Worm (Caenorhabditis elegans): ENCODE results near the gene dmd-8.

Gene dmd-8

DNA sequence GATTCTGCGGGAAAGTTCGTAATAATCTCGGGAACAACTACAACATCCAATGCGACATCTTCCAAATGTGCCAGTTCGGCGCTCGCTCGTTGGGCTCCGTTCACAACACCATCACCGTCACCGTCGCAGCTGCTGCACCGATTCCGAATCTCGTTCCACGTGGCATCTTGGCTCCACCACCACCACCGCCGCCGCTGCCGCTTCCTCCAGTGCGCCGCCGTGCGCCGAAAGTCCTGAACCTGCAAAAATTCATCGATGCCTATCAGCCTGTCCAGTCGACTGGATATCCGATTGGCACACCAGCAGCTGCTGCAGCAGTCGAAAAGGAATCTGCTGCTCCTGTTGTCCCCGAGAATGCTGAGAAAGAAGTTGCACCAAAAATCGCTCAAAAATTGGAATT is 37.9 kb downstream of the dmd-8 start:
- no peak for TF ChIP-seq sem-4 (tag; optimal IDR thresholded peaks at IDR 0.05)
- TF ChIP-seq aly-2 (tag; optimal IDR thresholded peaks at IDR 0.05), result no peak
- TF ChIP-seq ztf-4 (tag; optimal IDR thresholded peaks at IDR 0.05), result no peak
- TF ChIP-seq crh-2 (tag; optimal IDR thresholded peaks at IDR 0.05), result no peak
- TF ChIP-seq lin-39 (tag; optimal IDR thresholded peaks at IDR 0.05), result no peak
- no peak for TF ChIP-seq lsy-2 (tag; optimal IDR thresholded peaks at IDR 0.05)
- TF ChIP-seq sma-3 (GFP tag; optimal IDR thresholded peaks at IDR 0.05), result no peak
- no peak for TF ChIP-seq nhr-237 (tag; optimal IDR thresholded peaks at IDR 0.05)
- TF ChIP-seq nhr-10 (tag; optimal IDR thresholded peaks at IDR 0.05), result no peak
- TF ChIP-seq nhr-12 (tag; optimal IDR thresholded peaks at IDR 0.05), result no peak

DNA sequence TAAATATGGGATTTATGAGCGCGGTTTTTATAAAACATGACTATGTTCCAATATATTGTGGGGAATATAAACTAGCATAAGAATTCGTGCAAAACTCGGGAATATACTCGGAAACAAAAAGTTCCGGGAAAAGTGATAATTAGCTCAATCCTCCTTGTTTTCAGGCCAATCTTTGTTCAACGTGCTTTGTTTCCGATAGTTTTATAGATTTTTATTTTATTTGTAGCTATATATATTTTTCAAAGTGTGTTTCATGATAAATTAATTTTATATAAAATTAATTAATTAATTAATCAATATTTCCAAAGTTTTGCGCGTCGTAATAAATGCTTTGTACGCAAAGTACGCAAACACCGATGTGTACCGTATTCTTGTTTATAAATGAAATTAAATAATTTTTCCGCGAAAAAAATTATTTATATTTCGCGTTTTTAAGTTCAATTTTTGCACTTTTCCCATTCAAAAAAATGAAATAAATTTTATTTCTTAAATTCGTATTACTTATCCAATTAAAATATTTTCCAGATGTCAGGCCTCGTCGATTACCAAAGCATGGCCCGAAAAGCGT is 38.7 kb downstream of the dmd-8 start, which contains the start of gene F33E11.2:
Gene F33E11.2 (plus strand): TSS at position 524 of the 568 bp plus-strand sequence.
- TF ChIP-seq nhr-11 (tag; optimal IDR thresholded peaks at IDR 0.05), result no peak
- no peak for TF ChIP-seq ztf-11 (tag; optimal IDR thresholded peaks at IDR 0.05)
- no peak for TF ChIP-seq ceh-82 (tag; optimal IDR thresholded peaks at IDR 0.05)
- no peak for TF ChIP-seq ceh-16 (tag; optimal IDR thresholded peaks at IDR 0.05)
- no peak for TF ChIP-seq aly-2 (tag; optimal IDR thresholded peaks at IDR 0.05)
- TF ChIP-seq nhr-237 (tag; optimal IDR thresholded peaks at IDR 0.05), result no peak

DNA sequence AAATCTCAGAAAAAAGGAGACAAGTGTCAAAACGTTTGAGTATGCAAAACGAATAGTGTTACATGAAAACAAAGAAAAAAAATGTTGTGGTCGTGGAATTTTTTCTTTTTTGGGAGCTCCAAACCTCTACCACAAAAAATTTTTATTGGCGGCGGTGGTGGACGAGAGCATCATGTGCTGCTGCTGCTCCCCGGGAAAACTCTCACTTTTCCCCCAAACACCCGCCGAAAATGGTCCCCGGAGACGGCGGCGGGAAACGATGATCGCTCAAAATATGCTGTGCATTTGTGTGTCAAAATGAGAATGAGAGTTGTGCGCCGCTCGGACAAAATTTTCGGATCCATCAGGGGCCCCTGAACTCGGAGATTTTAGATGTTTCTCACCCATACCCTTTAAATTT is 40.4 kb downstream of the dmd-8 start:
- TF ChIP-seq alr-1 (tag; optimal IDR thresholded peaks at IDR 0.05), result no peak
- no peak for TF ChIP-seq nhr-25 (tag; optimal IDR thresholded peaks at IDR 0.05)
- TF ChIP-seq crh-2 (tag; optimal IDR thresholded peaks at IDR 0.05), result no peak
- TF ChIP-seq C34F6.9 (tag; optimal IDR thresholded peaks at IDR 0.05), result no peak

DNA sequence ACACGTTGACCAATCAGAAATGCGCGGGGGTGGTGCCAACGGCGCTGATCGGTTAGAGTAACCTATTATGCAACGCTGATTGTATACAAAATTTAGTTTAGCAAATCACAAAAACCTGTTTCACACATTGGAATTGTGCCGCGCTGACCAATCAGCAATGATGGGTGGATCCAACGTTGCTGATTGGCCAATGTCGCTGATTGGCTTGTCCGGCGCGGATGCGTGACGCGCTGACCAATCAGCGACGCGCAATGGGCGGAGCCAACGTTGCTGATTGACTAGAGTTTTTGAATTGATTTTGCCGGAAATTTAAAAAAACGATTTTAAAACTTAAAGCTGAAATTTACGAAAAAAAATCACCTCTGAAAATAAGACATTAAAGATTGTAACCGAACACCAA is 51.0 kb downstream of the dmd-8 start:
- TF ChIP-seq blmp-1 (tag; optimal IDR thresholded peaks at IDR 0.05; ENCODE audit: insufficient read depth), result no peak
- no peak for TF ChIP-seq ama-1 (optimal IDR thresholded peaks at IDR 0.05)
- TF ChIP-seq nhr-6 (tag; optimal IDR thresholded peaks at IDR 0.05), result no peak
- no peak for TF ChIP-seq lin-39 (tag; optimal IDR thresholded peaks at IDR 0.05)
- TF ChIP-seq nhr-10 (tag; optimal IDR thresholded peaks at IDR 0.05), result no peak
- no peak for TF ChIP-seq R02D3.7 (tag; optimal IDR thresholded peaks at IDR 0.05)
- no peak for TF ChIP-seq ztf-11 (tag; optimal IDR thresholded peaks at IDR 0.05)

DNA sequence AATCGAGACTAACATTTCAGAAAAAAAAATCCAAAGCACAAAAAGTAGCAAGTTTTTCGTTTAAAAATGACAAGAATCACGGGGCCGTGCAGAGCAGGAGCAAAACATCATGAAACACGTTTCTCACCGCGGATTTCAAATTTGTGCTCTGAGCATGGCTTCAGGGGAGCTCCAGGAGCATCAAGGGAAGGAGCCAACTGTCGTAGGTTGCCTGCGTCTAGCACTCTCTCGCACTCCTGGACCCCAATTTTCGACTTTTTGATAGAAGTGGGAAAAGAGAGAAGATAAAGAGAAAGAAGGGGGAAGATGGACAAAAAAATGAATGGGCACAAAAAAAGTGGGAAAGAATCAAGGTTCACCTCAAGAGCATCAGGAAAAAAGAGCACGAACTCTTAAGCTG is 51.4 kb downstream of the dmd-8 start:
- TF ChIP-seq lsy-2 (tag; optimal IDR thresholded peaks at IDR 0.05) (peak in 1 of 2 experiments; percentile 21), ceh-16 (tag; optimal IDR thresholded peaks at IDR 0.05) (no peak), F13H6.1 (tag; optimal IDR thresholded peaks at IDR 0.05) (peak; percentile 58), lin-13 (GFP tag; optimal IDR thresholded peaks at IDR 0.05) (no peak), nhr-21 (tag; optimal IDR thresholded peaks at IDR 0.05) (no peak), nhr-129 (tag; optimal IDR thresholded peaks at IDR 0.05) (peak; percentile 38), sma-9 (GFP tag; optimal IDR thresholded peaks at IDR 0.05) (peak; percentile 24), sma-9 (tag; optimal IDR thresholded peaks at IDR 0.05) (no peak), R02D3.7 (tag; optimal IDR thresholded peaks at IDR 0.05) (no peak)
